Fruit fly (Drosophila melanogaster): ENCODE measurements around the gene Ube4A.

Ube4A gene

DNA sequence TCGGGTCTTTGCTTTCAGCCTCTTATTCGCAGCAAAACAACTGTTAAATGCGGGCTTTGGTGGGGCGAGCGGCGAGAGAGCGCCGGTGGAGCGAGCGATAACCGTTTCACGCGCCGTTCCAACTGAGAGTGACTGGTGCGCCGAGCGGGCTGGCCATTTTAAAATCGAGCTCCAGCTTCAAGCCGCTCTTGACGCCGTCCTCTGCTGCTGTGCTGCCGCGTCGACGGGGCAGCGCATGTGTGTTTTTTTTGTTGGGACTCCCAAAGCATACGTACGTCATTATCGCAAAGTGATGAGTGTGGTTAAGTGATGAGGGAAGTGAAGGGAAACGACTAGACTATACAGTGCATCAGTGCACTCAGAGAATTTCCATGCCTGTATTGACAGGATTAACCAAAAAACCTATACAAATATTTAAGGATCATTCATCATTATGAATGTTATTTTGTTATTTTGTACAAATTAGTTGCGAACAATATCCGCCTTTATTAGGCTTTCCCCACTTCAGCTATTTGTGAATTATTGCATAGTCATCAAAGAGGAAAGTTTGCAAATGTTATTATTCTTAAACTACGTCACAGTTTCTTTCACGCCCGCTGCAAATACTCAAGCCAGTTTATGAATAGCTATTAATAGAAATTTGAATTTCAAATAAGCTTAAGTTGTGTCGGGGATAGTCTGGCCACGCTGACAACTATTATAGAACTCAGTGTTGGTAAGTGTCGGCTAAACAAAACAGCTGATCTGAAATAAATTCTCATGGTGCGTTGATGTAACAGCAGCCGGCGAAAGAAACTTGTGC, 15.1 kb downstream of the Ube4A start, which contains the start of gene Spn27A (continued):
- no peak for TF ChIP-seq sr (GFP tag; IDR thresholded peaks at IDR 0.05)
- TF ChIP-seq CG8290 (GFP tag; optimal IDR thresholded peaks at IDR 0.05): peak; percentile 34
- TF ChIP-seq CG8290 (tag; optimal IDR thresholded peaks at IDR 0.05): peak in 1 of 2 experiments; percentile 55
- TF ChIP-seq zfh1 (GFP tag; IDR thresholded peaks at IDR 0.05): 0 out of 3 replicates have a peak, but pooled peaks have one; percentile 3
- TF ChIP-seq CG2678 (tag; optimal IDR thresholded peaks at IDR 0.05): peak; percentile 74
- peak; percentile 54 for TF ChIP-seq HLH3B (GFP tag; IDR thresholded peaks at IDR 0.05)
- TF ChIP-seq Max (GFP tag; optimal IDR thresholded peaks at IDR 0.05): peak; percentile 66
- TF ChIP-seq HmgZ (tag; optimal IDR thresholded peaks at IDR 0.05): peak; percentile 55
- peak in 1 of 2 experiments; percentile 56 for TF ChIP-seq chif (GFP tag; optimal IDR thresholded peaks at IDR 0.05)
- no peak for TF ChIP-seq CG7987 (GFP tag; optimal IDR thresholded peaks at IDR 0.05)
- peak; percentile 32; the same call in 1 of the 2 replicates for TF ChIP-seq onecut (GFP tag; IDR thresholded peaks at IDR 0.05)
- peak; percentile 54 for TF ChIP-seq CG1233 (GFP tag; optimal IDR thresholded peaks at IDR 0.05)
- TF ChIP-seq CG18011 (GFP tag; optimal IDR thresholded peaks at IDR 0.05): peak; percentile 16
- peak; percentile 39; the same call in 1 of the 2 replicates for TF ChIP-seq CG17328 (GFP tag; IDR thresholded peaks at IDR 0.05)
- peak; percentile 62 for TF ChIP-seq CG15601 (tag; optimal IDR thresholded peaks at IDR 0.05)
- no peak for TF ChIP-seq CG3065 (GFP tag; optimal IDR thresholded peaks at IDR 0.05)
- peak; percentile 79 for TF ChIP-seq CG15269 (tag; optimal IDR thresholded peaks at IDR 0.05)
- TF ChIP-seq CG17361 (GFP tag; IDR thresholded peaks at IDR 0.05): peak; percentile 81
- TF ChIP-seq klu (GFP tag; IDR thresholded peaks at IDR 0.05): no peak
- TF ChIP-seq CG10565 (GFP tag; optimal IDR thresholded peaks at IDR 0.05): no peak
- peak; percentile 17 to 59 for TF ChIP-seq dpn (GFP tag; optimal IDR thresholded peaks at IDR 0.05)
- TF ChIP-seq CG6813 (GFP tag; optimal IDR thresholded peaks at IDR 0.05): peak; percentile 25
- peak; percentile 54 for TF ChIP-seq Side (GFP tag; optimal IDR thresholded peaks at IDR 0.05)
- TF ChIP-seq seq (GFP tag; IDR thresholded peaks at IDR 0.05): peak; percentile 26; the same call in 1 of the 2 replicates
- TF ChIP-seq Usf (GFP tag; optimal IDR thresholded peaks at IDR 0.05): no peak
- TF ChIP-seq CG16779 (GFP tag; IDR thresholded peaks at IDR 0.05): no peak
- TF ChIP-seq Hr3 (GFP tag; optimal IDR thresholded peaks at IDR 0.05): peak; percentile 38
- peak; percentile 21 for TF ChIP-seq CG8281 (tag; optimal IDR thresholded peaks at IDR 0.05)
- TF ChIP-seq MBD-R2 (GFP tag; IDR thresholded peaks at IDR 0.05): peak; percentile 97
- peak; percentile 29 for TF ChIP-seq exex (tag; optimal IDR thresholded peaks at IDR 0.05)
- peak; percentile 54 for TF ChIP-seq Sry-β (GFP tag; optimal IDR thresholded peaks at IDR 0.05)
- peak; percentile 25 for TF ChIP-seq Six4 (GFP tag; optimal IDR thresholded peaks at IDR 0.05)
- peak; percentile 73 for TF ChIP-seq gem (tag; optimal IDR thresholded peaks at IDR 0.05)
- no peak for TF ChIP-seq al (GFP tag; IDR thresholded peaks at IDR 0.05)
- no peak for TF ChIP-seq sima (GFP tag; optimal IDR thresholded peaks at IDR 0.05)
- TF ChIP-seq CG11723 (GFP tag; optimal IDR thresholded peaks at IDR 0.05): peak; percentile 35
- TF ChIP-seq knrl (GFP tag; IDR thresholded peaks at IDR 0.05; ENCODE audit: partially characterized antibody): no peak
- TF ChIP-seq CG17912 (GFP tag; optimal IDR thresholded peaks at IDR 0.05): peak; percentile 40
- peak; percentile 44; the same call in 1 of the 3 replicates for TF ChIP-seq CG7357 (GFP tag; IDR thresholded peaks at IDR 0.05)
- no peak for TF ChIP-seq abd-A (tag; optimal IDR thresholded peaks at IDR 0.05)
- TF ChIP-seq pzg (GFP tag; optimal IDR thresholded peaks at IDR 0.05): peak; percentile 75
- no peak for TF ChIP-seq usp (GFP tag; optimal IDR thresholded peaks at IDR 0.05)
- TF ChIP-seq Elba2 (GFP tag; optimal IDR thresholded peaks at IDR 0.05): peak; percentile 19
- no peak for TF ChIP-seq fd64A (GFP tag; optimal IDR thresholded peaks at IDR 0.05)
- peak; percentile 23 for TF ChIP-seq caup (GFP tag; optimal IDR thresholded peaks at IDR 0.05; ENCODE audit: severe bottlenecking)
- peak; percentile 25; the same call in 1 of the 2 replicates for TF ChIP-seq Rfx (GFP tag; IDR thresholded peaks at IDR 0.05)
- peak; percentile 79 for TF ChIP-seq Myb (GFP tag; optimal IDR thresholded peaks at IDR 0.05)
- peak; percentile 52 for TF ChIP-seq CG16863 (GFP tag; optimal IDR thresholded peaks at IDR 0.05)
- peak; percentile 1; the same call in 1 of the 2 replicates for TF ChIP-seq NFAT (GFP tag; IDR thresholded peaks at IDR 0.05)
